Worm (Caenorhabditis elegans) whole organism, late embryonic: ENCODE results near the gene zig-2.

ENCODE experiments used
- ceh-34 ChIP-seq: sonication (generic microtip); optimal IDR thresholded peaks from 2 replicates; lab custom pipeline; 2016; ENCODE audit warnings: mild to moderate bottlenecking, missing genetic modification characterization, missing compliant biosample characterization
- ceh-48 ChIP-seq: sonication (generic microtip); optimal IDR thresholded peaks from 2 replicates; lab custom pipeline; 2016; ENCODE audit warnings: missing genetic modification characterization, inconsistent platforms, missing compliant biosample characterization
- che-1 ChIP-seq: sonication (generic microtip); optimal IDR thresholded peaks from 2 replicates; lab custom pipeline; 2016; ENCODE audit warnings: mild to moderate bottlenecking, missing genetic modification characterization, missing compliant biosample characterization
- eyg-1 ChIP-seq: sonication (generic microtip); optimal IDR thresholded peaks from 2 replicates; lab custom pipeline; 2016; ENCODE audit warnings: missing genotype, missing genetic modification characterization, missing compliant biosample characterization
- lin-11 ChIP-seq: fragments of 200-800 bp; sonication (Bioruptor generic); optimal IDR thresholded peaks from 2 replicates; lab custom pipeline; 2018; ENCODE audit warnings: mild to moderate bottlenecking, missing genetic modification characterization, missing compliant biosample characterization
- pqm-1 ChIP-seq: sonication (generic microtip); optimal IDR thresholded peaks from 2 replicates; lab custom pipeline; 2016; ENCODE audit warnings: missing genetic modification characterization, missing compliant biosample characterization
- sox-4 ChIP-seq: sonication (generic microtip); optimal IDR thresholded peaks from 2 replicates; lab custom pipeline; 2017; ENCODE audit warnings: mild to moderate bottlenecking, missing genetic modification characterization, inconsistent platforms, missing compliant biosample characterization
- unc-55 ChIP-seq: sonication (generic microtip); optimal IDR thresholded peaks from 2 replicates; lab custom pipeline; 2017; ENCODE audit warnings: missing biosample characterization, missing genetic modification reagents, missing genetic modification characterization

- no peak for TF ChIP-seq unc-55 (GFP tag; lab: Kevin White, UChicago)
- no peak for TF ChIP-seq pqm-1 (tag; lab: Kevin White, UChicago)
- no peak for TF ChIP-seq ceh-48 (tag; lab: Kevin White, UChicago)
- no peak for TF ChIP-seq eyg-1 (tag; lab: Kevin White, UChicago)
- TF ChIP-seq che-1 (tag; lab: Kevin White, UChicago), result no peak
- no peak for TF ChIP-seq sox-4
- TF ChIP-seq ceh-34 (tag; lab: Kevin White, UChicago), result no peak
- TF ChIP-seq lin-11 (tag; lab: Kevin White, UChicago), result no peak
Observed at ce11 chrX:12378293-12378692, 37.1 kb upstream of the zig-2 start, which contains the start of gene glb-13.
